Worm (Caenorhabditis elegans) whole organism, mixed stage, embryonic: ENCODE results near the gene Y43F8B.29.

Experiments used
- elt-1 ChIP-seq: sonication (generic microtip); optimal IDR thresholded peaks from 2 replicates; lab custom pipeline; 2017; ENCODE audit warnings: missing genetic modification characterization, mild to moderate bottlenecking, missing compliant biosample characterization, antibody characterized with exemption, moderate library complexity, borderline replicate concordance; ENCODE audit not compliant: insufficient read depth
- elt-3 ChIP-seq: fragments of 150-350 bp; optimal IDR thresholded peaks from 2 replicates; lab custom pipeline; 2014; ENCODE audit warnings: missing biosample characterization, missing genetic modification characterization
- nhr-237 ChIP-seq: fragments of 150-350 bp; optimal IDR thresholded peaks from 2 replicates; lab custom pipeline; 2014; ENCODE audit warnings: missing biosample characterization, missing genetic modification characterization
- sem-2 ChIP-seq: fragments of 200-800 bp; sonication (Bioruptor generic); optimal IDR thresholded peaks from 2 replicates; lab custom pipeline; 2018; ENCODE audit warnings: mild to moderate bottlenecking, missing genetic modification characterization, missing compliant biosample characterization
- snpc-4 ChIP-seq: fragments of 150-350 bp; optimal IDR thresholded peaks from 2 replicates; lab custom pipeline; 2014; ENCODE audit warnings: missing biosample characterization, missing genetic modification characterization
- tbx-8 ChIP-seq: fragments of 200-800 bp; sonication (Bioruptor generic); optimal IDR thresholded peaks from 2 replicates; lab custom pipeline; 2018; ENCODE audit warnings: mild to moderate bottlenecking, missing genetic modification characterization, moderate library complexity, missing compliant biosample characterization
- unc-39 ChIP-seq: fragments of 150-350 bp; optimal IDR thresholded peaks from 2 replicates; lab custom pipeline; 2014; ENCODE audit warnings: missing biosample characterization, missing genetic modification characterization
- unc-62 ChIP-seq: fragments of 150-350 bp; optimal IDR thresholded peaks from 2 replicates; lab custom pipeline; 2014; ENCODE audit warnings: missing biosample characterization, missing genetic modification reagents, missing genetic modification characterization
- zip-8 ChIP-seq: fragments of 150-350 bp; optimal IDR thresholded peaks from 2 replicates; lab custom pipeline; 2014; ENCODE audit warnings: missing biosample characterization, missing genetic modification characterization
- ztf-11 ChIP-seq: fragments of 150-350 bp; optimal IDR thresholded peaks from 2 replicates; lab custom pipeline; 2014; ENCODE audit warnings: missing biosample characterization, missing genetic modification characterization

ce11 chrV:19482535-19482934 is 8.9 kb upstream of the Y43F8B.29 start, which contains the start of gene Y43F8B.22:
- TF ChIP-seq elt-1 (tag; lab: Kevin White, UChicago) (no peak), snpc-4 (tag; lab: Kevin White, UChicago) (no peak), ztf-11 (tag; lab: Kevin White, UChicago) (no peak), nhr-237 (tag; lab: Kevin White, UChicago) (no peak), zip-8 (tag; lab: Kevin White, UChicago) (no peak), elt-3 (tag; lab: Kevin White, UChicago) (no peak), tbx-8 (no peak), unc-39 (no peak), unc-62 (no peak), sem-2 (GFP tag; lab: Kevin White, UChicago) (no peak)
